Fruit fly (Drosophila melanogaster): ENCODE measurements around the gene CG15347.

dm6 chrX:8479031-8479568 lies 18.4 kb upstream of the CG15347 start, which contains the start of gene Cp36:
- TF ChIP-seq Hr38 (GFP tag; optimal IDR thresholded peaks at IDR 0.05): no peak
- TF ChIP-seq lz (GFP tag; optimal IDR thresholded peaks at IDR 0.05): no peak
